Fruit fly (Drosophila melanogaster): ENCODE measurements around the gene Wsck.

Wsck gene

dm6 chr3R:24634312-24634711 lies 4.4 kb upstream of the Wsck start:
- no peak for TF ChIP-seq h (optimal IDR thresholded peaks at IDR 0.05)
- TF ChIP-seq Myc (optimal IDR thresholded peaks at IDR 0.05): no peak
- TF ChIP-seq insv (optimal IDR thresholded peaks at IDR 0.05): no peak
- TF ChIP-seq Sin3A (optimal IDR thresholded peaks at IDR 0.05): no peak
- no peak for TF ChIP-seq ttk (optimal IDR thresholded peaks at IDR 0.05)
- TF ChIP-seq psq (optimal IDR thresholded peaks at IDR 0.05): no peak

- no peak for TF ChIP-seq insv (optimal IDR thresholded peaks at IDR 0.05)
- TF ChIP-seq Sin3A (optimal IDR thresholded peaks at IDR 0.05): no peak
- TF ChIP-seq ttk (optimal IDR thresholded peaks at IDR 0.05): no peak
- no peak for TF ChIP-seq psq (optimal IDR thresholded peaks at IDR 0.05)
- TF ChIP-seq Myc (optimal IDR thresholded peaks at IDR 0.05): no peak
- no peak for TF ChIP-seq h (optimal IDR thresholded peaks at IDR 0.05)
Observed at dm6 chr3R:24626667-24627066, 3.2 kb downstream of the Wsck start.

- TF ChIP-seq insv (optimal IDR thresholded peaks at IDR 0.05) (no peak), Sin3A (optimal IDR thresholded peaks at IDR 0.05) (no peak), h (optimal IDR thresholded peaks at IDR 0.05) (no peak), Myc (optimal IDR thresholded peaks at IDR 0.05) (no peak), psq (optimal IDR thresholded peaks at IDR 0.05) (no peak), ttk (optimal IDR thresholded peaks at IDR 0.05) (no peak)
Observed at dm6 chr3R:24626003-24626486, 3.8 kb downstream of the Wsck start.

- TF ChIP-seq ttk (optimal IDR thresholded peaks at IDR 0.05): no peak
Observed at dm6 chr3R:24625517-24625925, 4.4 kb downstream of the Wsck start, which contains the start of the genes Syx18 and atl. Gene Syx18 (minus strand): TSS chr3R:24625562. Gene atl (plus strand): TSS chr3R:24625671.

dm6 chr3R:24620569-24620968 lies 9.3 kb downstream of the Wsck start:
- TF ChIP-seq Myc (optimal IDR thresholded peaks at IDR 0.05) (no peak), insv (optimal IDR thresholded peaks at IDR 0.05) (no peak), Sin3A (optimal IDR thresholded peaks at IDR 0.05) (no peak), h (optimal IDR thresholded peaks at IDR 0.05) (no peak), ttk (optimal IDR thresholded peaks at IDR 0.05) (no peak), psq (optimal IDR thresholded peaks at IDR 0.05) (no peak)

dm6 chr3R:24614707-24615022 lies 15.2 kb downstream of the Wsck start:
- no peak for TF ChIP-seq Sin3A (optimal IDR thresholded peaks at IDR 0.05)
- no peak for TF ChIP-seq psq (optimal IDR thresholded peaks at IDR 0.05)
- TF ChIP-seq h (optimal IDR thresholded peaks at IDR 0.05): no peak
- no peak for TF ChIP-seq insv (optimal IDR thresholded peaks at IDR 0.05)
- TF ChIP-seq ttk (optimal IDR thresholded peaks at IDR 0.05): no peak
- TF ChIP-seq Myc (optimal IDR thresholded peaks at IDR 0.05): no peak

dm6 chr3R:24613819-24614706 lies 15.8 kb downstream of the Wsck start:
- TF ChIP-seq ttk (optimal IDR thresholded peaks at IDR 0.05): no peak

dm6 chr3R:24608316-24608715 lies 21.6 kb downstream of the Wsck start:
- TF ChIP-seq psq (optimal IDR thresholded peaks at IDR 0.05) (no peak), Myc (optimal IDR thresholded peaks at IDR 0.05) (no peak), insv (optimal IDR thresholded peaks at IDR 0.05) (no peak), Sin3A (optimal IDR thresholded peaks at IDR 0.05) (no peak), h (optimal IDR thresholded peaks at IDR 0.05) (no peak), ttk (optimal IDR thresholded peaks at IDR 0.05) (no peak)

dm6 chr3R:24606868-24607267 lies 23.0 kb downstream of the Wsck start:
- no peak for TF ChIP-seq psq (optimal IDR thresholded peaks at IDR 0.05)
- TF ChIP-seq insv (optimal IDR thresholded peaks at IDR 0.05): no peak
- no peak for TF ChIP-seq h (optimal IDR thresholded peaks at IDR 0.05)
- no peak for TF ChIP-seq ttk (optimal IDR thresholded peaks at IDR 0.05)
- no peak for TF ChIP-seq Myc (optimal IDR thresholded peaks at IDR 0.05)

dm6 chr3R:24604165-24604564 lies 25.7 kb downstream of the Wsck start:
- TF ChIP-seq Myc (optimal IDR thresholded peaks at IDR 0.05): no peak
- TF ChIP-seq insv (optimal IDR thresholded peaks at IDR 0.05): no peak
- no peak for TF ChIP-seq psq (optimal IDR thresholded peaks at IDR 0.05)
- TF ChIP-seq h (optimal IDR thresholded peaks at IDR 0.05): no peak
- TF ChIP-seq ttk (optimal IDR thresholded peaks at IDR 0.05): no peak
- no peak for TF ChIP-seq Sin3A (optimal IDR thresholded peaks at IDR 0.05)

dm6 chr3R:24603399-24604131 lies 26.3 kb downstream of the Wsck start:
- TF ChIP-seq h (optimal IDR thresholded peaks at IDR 0.05): no peak
- TF ChIP-seq insv (optimal IDR thresholded peaks at IDR 0.05): no peak
- TF ChIP-seq psq (optimal IDR thresholded peaks at IDR 0.05): no peak
- TF ChIP-seq Myc (optimal IDR thresholded peaks at IDR 0.05): no peak
- TF ChIP-seq ttk (optimal IDR thresholded peaks at IDR 0.05): no peak
- TF ChIP-seq Sin3A (optimal IDR thresholded peaks at IDR 0.05): no peak

dm6 chr3R:24601069-24601468 lies 28.8 kb downstream of the Wsck start:
- TF ChIP-seq Myc (optimal IDR thresholded peaks at IDR 0.05): no peak
- no peak for TF ChIP-seq Sin3A (optimal IDR thresholded peaks at IDR 0.05)
- TF ChIP-seq insv (optimal IDR thresholded peaks at IDR 0.05): no peak
- TF ChIP-seq psq (optimal IDR thresholded peaks at IDR 0.05): no peak
- no peak for TF ChIP-seq h (optimal IDR thresholded peaks at IDR 0.05)
- no peak for TF ChIP-seq ttk (optimal IDR thresholded peaks at IDR 0.05)

All from Kc167 (cell line).